Worm (Caenorhabditis elegans) whole organism, late embryonic: ENCODE results near the gene srw-63.
A peak's percentile ranks its signal among the peaks of the same experiment; 100 is the strongest.

ENCODE experiments used
- F13H6.1 ChIP-seq: sonication (generic microtip); optimal IDR thresholded peaks from 2 replicates; lab custom pipeline; 2016; ENCODE audit warnings: missing genetic modification characterization, missing compliant biosample characterization
- K09A11.1 ChIP-seq: sonication (generic microtip); optimal IDR thresholded peaks from 2 replicates; lab custom pipeline; 2017; ENCODE audit warnings: antibody characterized with exemption, mild to moderate bottlenecking, missing genetic modification characterization, missing compliant biosample characterization; ENCODE audit not compliant: insufficient read depth
- Y22D7AL.16 ChIP-seq: sonication (generic microtip); optimal IDR thresholded peaks from 2 replicates; lab custom pipeline; 2016; ENCODE audit warnings: missing genetic modification characterization, missing compliant biosample characterization
- ahr-1 ChIP-seq: sonication (generic microtip); optimal IDR thresholded peaks from 2 replicates; lab custom pipeline; 2016; ENCODE audit warnings: missing genetic modification characterization, missing compliant biosample characterization
- ceh-14 ChIP-seq: sonication (generic microtip); optimal IDR thresholded peaks from 2 replicates; lab custom pipeline; 2016; ENCODE audit warnings: missing genotype, missing genetic modification characterization, missing compliant biosample characterization
- ceh-19 ChIP-seq: fragments of 200-800 bp; sonication (Bioruptor generic); optimal IDR thresholded peaks from 2 replicates; lab custom pipeline; 2018; ENCODE audit warnings: mild to moderate bottlenecking, missing genetic modification characterization, missing compliant biosample characterization
- ceh-2 ChIP-seq: sonication (generic microtip); optimal IDR thresholded peaks from 2 replicates; lab custom pipeline; 2016; ENCODE audit warnings: missing genotype, missing genetic modification characterization, missing compliant biosample characterization
- ceh-22 ChIP-seq: sonication (generic microtip); optimal IDR thresholded peaks from 2 replicates; lab custom pipeline; 2017; ENCODE audit warnings: missing biosample characterization, missing genetic modification characterization
- ceh-24 ChIP-seq: sonication (generic microtip); optimal IDR thresholded peaks from 2 replicates; lab custom pipeline; 2016; ENCODE audit warnings: mild to moderate bottlenecking, missing genetic modification characterization, missing compliant biosample characterization
- ceh-31 ChIP-seq: sonication (generic microtip); optimal IDR thresholded peaks from 2 replicates; lab custom pipeline; 2016; ENCODE audit warnings: missing genetic modification characterization, missing compliant biosample characterization
- ceh-34 ChIP-seq: sonication (generic microtip); optimal IDR thresholded peaks from 2 replicates; lab custom pipeline; 2016; ENCODE audit warnings: mild to moderate bottlenecking, missing genetic modification characterization, missing compliant biosample characterization
- ceh-45 ChIP-seq: fragments of 200-800 bp; sonication (Bioruptor generic); IDR thresholded peaks from 2 replicates; pipeline ENCODE4 v1.3.6; 2022; ENCODE audit warnings: missing genetic modification reagents, missing genetic modification characterization, missing compliant biosample characterization
- ceh-48 ChIP-seq: sonication (generic microtip); optimal IDR thresholded peaks from 2 replicates; lab custom pipeline; 2016; ENCODE audit warnings: missing genetic modification characterization, inconsistent platforms, missing compliant biosample characterization
- che-1 ChIP-seq: sonication (generic microtip); optimal IDR thresholded peaks from 2 replicates; lab custom pipeline; 2016; ENCODE audit warnings: mild to moderate bottlenecking, missing genetic modification characterization, missing compliant biosample characterization
- ets-4 ChIP-seq: sonication (generic microtip); optimal IDR thresholded peaks from 2 replicates; lab custom pipeline; 2016; ENCODE audit warnings: missing genetic modification characterization, missing compliant biosample characterization
- eyg-1 ChIP-seq: sonication (generic microtip); optimal IDR thresholded peaks from 2 replicates; lab custom pipeline; 2016; ENCODE audit warnings: missing genotype, missing genetic modification characterization, missing compliant biosample characterization
- fax-1 ChIP-seq: sonication (generic microtip); optimal IDR thresholded peaks from 2 replicates; lab custom pipeline; 2016; ENCODE audit warnings: missing genotype, missing genetic modification characterization, missing compliant biosample characterization
- fkh-6 ChIP-seq: sonication (generic microtip); optimal IDR thresholded peaks from 2 replicates; lab custom pipeline; 2016; ENCODE audit warnings: missing genetic modification characterization, missing compliant biosample characterization
- hlh-13 ChIP-seq: fragments of 200-800 bp; sonication (Bioruptor generic); optimal IDR thresholded peaks from 2 replicates; lab custom pipeline; 2018; ENCODE audit warnings: mild to moderate bottlenecking, missing genetic modification characterization, missing compliant biosample characterization
- hlh-15 ChIP-seq: sonication (generic microtip); optimal IDR thresholded peaks from 2 replicates; lab custom pipeline; 2016; ENCODE audit warnings: missing genetic modification characterization, missing compliant biosample characterization
- lim-6 ChIP-seq: sonication (generic microtip); optimal IDR thresholded peaks from 2 replicates; lab custom pipeline; 2016; ENCODE audit warnings: missing genetic modification characterization, missing compliant biosample characterization
- lin-11 ChIP-seq: fragments of 200-800 bp; sonication (Bioruptor generic); optimal IDR thresholded peaks from 2 replicates; lab custom pipeline; 2018; ENCODE audit warnings: mild to moderate bottlenecking, missing genetic modification characterization, missing compliant biosample characterization
- madf-2 ChIP-seq: sonication (generic microtip); optimal IDR thresholded peaks from 2 replicates; lab custom pipeline; 2017; ENCODE audit warnings: missing genetic modification characterization, missing compliant biosample characterization
- mec-3 ChIP-seq: sonication (generic microtip); optimal IDR thresholded peaks from 2 replicates; lab custom pipeline; 2016; ENCODE audit warnings: borderline replicate concordance, missing genetic modification characterization, missing compliant biosample characterization
- nfya-1 ChIP-seq: sonication (generic microtip); optimal IDR thresholded peaks from 2 replicates; lab custom pipeline; 2017; ENCODE audit warnings: missing genetic modification characterization, mild to moderate bottlenecking, missing compliant biosample characterization, antibody characterized with exemption, moderate library complexity
- npax-4 ChIP-seq: sonication (generic microtip); optimal IDR thresholded peaks from 2 replicates; lab custom pipeline; 2016; ENCODE audit warnings: missing genetic modification characterization, missing compliant biosample characterization
- odd-2 ChIP-seq: sonication (generic microtip); optimal IDR thresholded peaks from 2 replicates; lab custom pipeline; 2017; ENCODE audit warnings: antibody characterized with exemption, mild to moderate bottlenecking, missing genetic modification characterization, missing compliant biosample characterization
- pha-2 ChIP-seq: sonication (generic microtip); optimal IDR thresholded peaks from 2 replicates; lab custom pipeline; 2017; ENCODE audit warnings: mild to moderate bottlenecking, missing genetic modification characterization, missing compliant biosample characterization
- pha-4 ChIP-seq: fragments of 150-350 bp; optimal IDR thresholded peaks from 2 replicates; lab custom pipeline; 2018; ENCODE audit warnings: missing biosample characterization, missing genetic modification reagents, missing genetic modification characterization
- pqm-1 ChIP-seq: sonication (generic microtip); optimal IDR thresholded peaks from 2 replicates; lab custom pipeline; 2016; ENCODE audit warnings: missing genetic modification characterization, missing compliant biosample characterization
- rnt-1 ChIP-seq: sonication (generic microtip); optimal IDR thresholded peaks from 2 replicates; lab custom pipeline; 2016; ENCODE audit warnings: missing genetic modification characterization, missing compliant biosample characterization
- sdc-2 ChIP-seq: sonication (generic microtip); optimal IDR thresholded peaks from 2 replicates; lab custom pipeline; 2016; ENCODE audit warnings: missing genotype, missing genetic modification characterization, missing compliant biosample characterization
- sox-2 ChIP-seq: fragments of 200-800 bp; sonication (Bioruptor generic); IDR thresholded peaks from 2 replicates; pipeline ENCODE4 v1.3.6; 2022; ENCODE audit warnings: missing genetic modification reagents, missing genetic modification characterization, missing compliant biosample characterization
- sox-4 ChIP-seq: sonication (generic microtip); optimal IDR thresholded peaks from 2 replicates; lab custom pipeline; 2017; ENCODE audit warnings: mild to moderate bottlenecking, missing genetic modification characterization, inconsistent platforms, missing compliant biosample characterization
- syd-9 ChIP-seq: sonication (generic microtip); optimal IDR thresholded peaks from 2 replicates; lab custom pipeline; 2016; ENCODE audit warnings: mild to moderate bottlenecking, missing genetic modification characterization, moderate library complexity, missing compliant biosample characterization
- unc-3 ChIP-seq, 2 experiments: fragments of 200-800 bp in 1 of 2; sonication (Bioruptor generic) in 1 of 2; sonication (generic microtip) in 1 of 2; conservative IDR thresholded peaks in 1 of 2; optimal IDR thresholded peaks in 1 of 2; 2 replicates each; pipeline versions ENCODE4 v1.3.6 to Lab custom; 2016 to 2022; ENCODE audit warnings: missing compliant biosample characterization in 2 of 2, missing genetic modification characterization in 2 of 2, missing genetic modification reagents in 1 of 2
- unc-42 ChIP-seq: sonication (generic microtip); optimal IDR thresholded peaks from 2 replicates; lab custom pipeline; 2016; ENCODE audit warnings: missing genotype, missing genetic modification characterization, missing compliant biosample characterization
- unc-55 ChIP-seq: sonication (generic microtip); optimal IDR thresholded peaks from 2 replicates; lab custom pipeline; 2017; ENCODE audit warnings: missing biosample characterization, missing genetic modification reagents, missing genetic modification characterization
- unc-86 ChIP-seq: sonication (generic microtip); optimal IDR thresholded peaks from 2 replicates; lab custom pipeline; 2016; ENCODE audit warnings: missing genetic modification characterization, missing compliant biosample characterization
- ztf-16 ChIP-seq: sonication (generic microtip); optimal IDR thresholded peaks from 2 replicates; lab custom pipeline; 2017; ENCODE audit warnings: missing genetic modification characterization, missing compliant biosample characterization

srw-63 gene

ce11 chrIV:14033752-14034570 is 18.2 kb upstream of the srw-63 start (continued):
- TF ChIP-seq lin-11 (tag; lab: Kevin White, UChicago) (peak; percentile 89), npax-4 (tag; lab: Kevin White, UChicago) (peak; percentile 81), pqm-1 (tag; lab: Kevin White, UChicago) (peak; percentile 59), fkh-6 (tag; lab: Kevin White, UChicago) (peak; percentile 91), ceh-45 (GFP tag; lab: Robert Waterston, UW) (peak; percentile 65; the same call in 1 of the 2 replicates), sox-2 (GFP tag; lab: Robert Waterston, UW) (peak; percentile 87), ets-4 (tag; lab: Kevin White, UChicago) (no peak), sox-4 (tag; lab: Kevin White, UChicago) (peak; percentile 93), odd-2 (tag; lab: Kevin White, UChicago) (peak; percentile 73), madf-2 (tag; lab: Kevin White, UChicago) (peak; percentile 88), ahr-1 (peak; percentile 60), ceh-2 (tag; lab: Kevin White, UChicago) (peak; percentile 68), pha-2 (tag; lab: Kevin White, UChicago) (peak; percentile 97), nfya-1 (peak; percentile 97), rnt-1 (tag; lab: Kevin White, UChicago) (peak; percentile 81), Y22D7AL.16 (tag; lab: Kevin White, UChicago) (peak; percentile 95), ztf-16 (tag; lab: Kevin White, UChicago) (peak; percentile 81), ceh-14 (peak; percentile 66), unc-42 (tag; lab: Kevin White, UChicago) (peak; percentile 36)

- TF ChIP-seq sox-4 (tag; lab: Kevin White, UChicago) (no peak), ceh-2 (tag; lab: Kevin White, UChicago) (no peak), fax-1 (no peak), unc-86 (no peak), ceh-24 (tag; lab: Kevin White, UChicago) (no peak), mec-3 (no peak), che-1 (tag; lab: Kevin White, UChicago) (no peak), ceh-45 (GFP tag; lab: Robert Waterston, UW) (no peak), hlh-15 (no peak), ceh-14 (peak; percentile 93), F13H6.1 (tag; lab: Kevin White, UChicago) (peak; percentile 96), syd-9 (tag; lab: Kevin White, UChicago) (no peak), lim-6 (no peak), ets-4 (tag; lab: Kevin White, UChicago) (peak; percentile 82), ceh-19 (GFP tag; lab: Kevin White, UChicago) (no peak), hlh-13 (GFP tag; lab: Kevin White, UChicago) (no peak), pha-4 (no peak), ceh-31 (peak; percentile 95), eyg-1 (tag; lab: Kevin White, UChicago) (no peak), ceh-34 (tag; lab: Kevin White, UChicago) (no peak), ceh-22 (tag; lab: Kevin White, UChicago) (no peak), unc-42 (tag; lab: Kevin White, UChicago) (peak; percentile 28), sdc-2 (tag; lab: Kevin White, UChicago) (no peak), nfya-1 (no peak), ceh-48 (no peak), sox-2 (GFP tag; lab: Robert Waterston, UW) (no peak), unc-55 (GFP tag; lab: Kevin White, UChicago) (peak; percentile 79), unc-3 (GFP tag; conservative IDR thresholded peaks at IDR 0.05; lab: Robert Waterston, UW) (no peak), unc-3 (tag; optimal IDR thresholded peaks at IDR 0.05; lab: Kevin White, UChicago) (no peak), K09A11.1 (tag; lab: Kevin White, UChicago) (no peak)
Observed at ce11 chrIV:14033502-14033751, 17.7 kb upstream of the srw-63 start.
